Worm (Caenorhabditis elegans): Measurements from ENCODE around the gene hst-6.

ce11 chrX:5278249-5278648, 2.9 kb downstream of the hst-6 start:
- TF ChIP-seq ceh-13 (GFP tag; optimal IDR thresholded peaks at IDR 0.05) = no peak
- TF ChIP-seq ama-1 (optimal IDR thresholded peaks at IDR 0.05) = no peak
- no peak for TF ChIP-seq tbx-11 (GFP tag; IDR thresholded peaks at IDR 0.05)
- no peak for TF ChIP-seq F13C5.2 (tag; optimal IDR thresholded peaks at IDR 0.05)
- TF ChIP-seq ceh-36 (tag; optimal IDR thresholded peaks at IDR 0.05) = no peak
- no peak for TF ChIP-seq hnd-1 (tag; optimal IDR thresholded peaks at IDR 0.05)
- TF ChIP-seq flt-1 (GFP tag; IDR thresholded peaks at IDR 0.05) = no peak
- no peak for TF ChIP-seq aly-1 (tag; optimal IDR thresholded peaks at IDR 0.05)
- no peak for TF ChIP-seq tbx-37 (GFP tag; conservative IDR thresholded peaks at IDR 0.05)
- no peak for TF ChIP-seq hmbx-1 (tag; optimal IDR thresholded peaks at IDR 0.05)

All from whole organism, early embryonic.